Fruit fly (Drosophila melanogaster) whole organism, embryonic: Measurements from ENCODE around the gene Kua.

Experiments
- Atf-2 ChIP-seq: fragments of 200-800 bp; sonication (Bioruptor generic); optimal IDR thresholded peaks from 2 replicates; lab custom pipeline; 2016; ENCODE audit warnings: missing biosample characterization, missing genetic modification characterization
- B-H2 ChIP-seq: fragments of 200-800 bp; sonication (Bioruptor generic); optimal IDR thresholded peaks from 2 replicates; lab custom pipeline; 2018; ENCODE audit warnings: missing biosample characterization, mild to moderate bottlenecking, missing genetic modification characterization
- Bteb2 ChIP-seq: fragments of 200-800 bp; sonication (Bioruptor generic); optimal IDR thresholded peaks from 2 replicates; lab custom pipeline; 2016; ENCODE audit warnings: missing biosample characterization, missing genetic modification characterization
- C15 ChIP-seq: fragments of 200-800 bp; sonication (Bioruptor generic); IDR thresholded peaks from 3 replicates; pipeline ENCODE4 v1.3.6; 2022; ENCODE audit warnings: missing biosample characterization, missing genetic modification characterization
- CG10959 ChIP-seq: fragments of 200-800 bp; sonication (Bioruptor generic); IDR thresholded peaks from 2 replicates; pipeline ENCODE4 v1.3.6; 2022; ENCODE audit warnings: missing biosample characterization, missing genetic modification characterization
- CG12299 ChIP-seq: fragments of 200-800 bp; sonication (Bioruptor generic); optimal IDR thresholded peaks from 2 replicates; lab custom pipeline; 2018; ENCODE audit warnings: missing biosample characterization, mild to moderate bottlenecking, missing genetic modification characterization
- CG13296 ChIP-seq: fragments of 200-800 bp; sonication (Bioruptor generic); optimal IDR thresholded peaks from 3 replicates; lab custom pipeline; 2018; ENCODE audit warnings: missing biosample characterization, mild to moderate bottlenecking, missing genetic modification characterization
- CG17361 ChIP-seq: fragments of 200-800 bp; sonication (Bioruptor generic); IDR thresholded peaks from 3 replicates; pipeline ENCODE4 v1.3.6; 2022; ENCODE audit warnings: missing biosample characterization, missing genetic modification characterization
- CG17802 ChIP-seq: fragments of 200-800 bp; sonication (Bioruptor generic); optimal IDR thresholded peaks from 2 replicates; lab custom pipeline; 2018; ENCODE audit warnings: missing biosample characterization, mild to moderate bottlenecking, missing genetic modification characterization, moderate library complexity
- CG18011 ChIP-seq: fragments of 200-800 bp; sonication (Bioruptor generic); optimal IDR thresholded peaks from 2 replicates; lab custom pipeline; 2017; ENCODE audit warnings: missing biosample characterization, missing genetic modification characterization, mild to moderate bottlenecking, moderate library complexity, missing genotype
- CG18262 ChIP-seq: fragments of 200-800 bp; optimal IDR thresholded peaks from 3 replicates; lab custom pipeline; 2019; ENCODE audit warnings: missing biosample characterization, mild to moderate bottlenecking, missing genetic modification characterization, moderate library complexity
- CG30020 ChIP-seq: fragments of 200-800 bp; optimal IDR thresholded peaks from 2 replicates; lab custom pipeline; 2019; ENCODE audit warnings: missing biosample characterization, mild to moderate bottlenecking, missing genetic modification characterization, moderate library complexity
- CG33213 ChIP-seq: fragments of 200-800 bp; sonication (Bioruptor generic); optimal IDR thresholded peaks from 3 replicates; lab custom pipeline; 2016; ENCODE audit warnings: missing biosample characterization, missing genetic modification characterization
- CG4730 ChIP-seq: fragments of 200-800 bp; sonication (Bioruptor generic); IDR thresholded peaks from 2 replicates; pipeline ENCODE4 v1.3.6; 2022; ENCODE audit warnings: missing biosample characterization, missing genetic modification characterization
- CG6791 ChIP-seq: fragments of 200-800 bp; sonication (Bioruptor generic); IDR thresholded peaks from 3 replicates; pipeline ENCODE4 v1.3.6; 2022; ENCODE audit warnings: missing biosample characterization, missing genetic modification characterization; ENCODE audit not compliant: partially characterized antibody
- CG7745 ChIP-seq: fragments of 200-800 bp; sonication (Bioruptor generic); optimal IDR thresholded peaks from 2 replicates; lab custom pipeline; 2018; ENCODE audit warnings: missing biosample characterization, mild to moderate bottlenecking, missing genetic modification characterization, moderate library complexity
- CG8290 ChIP-seq, 3 experiments: fragments of 200-800 bp; sonication (Bioruptor generic); optimal IDR thresholded peaks; 2 replicates each; lab custom pipeline; 2016 to 2019; ENCODE audit warnings: missing biosample characterization in 3 of 3, missing genetic modification characterization in 3 of 3, mild to moderate bottlenecking in 2 of 3, moderate library complexity in 1 of 3
- Chrac-16 ChIP-seq: fragments of 200-800 bp; sonication (Bioruptor generic); optimal IDR thresholded peaks from 3 replicates; lab custom pipeline; 2016; ENCODE audit warnings: missing biosample characterization, missing genetic modification characterization
- D19A ChIP-seq: fragments of 200-800 bp; optimal IDR thresholded peaks from 3 replicates; lab custom pipeline; 2019; ENCODE audit warnings: missing biosample characterization, mild to moderate bottlenecking, missing genetic modification characterization, moderate library complexity
- Dad ChIP-seq: fragments of 200-800 bp; sonication (Bioruptor generic); optimal IDR thresholded peaks from 3 replicates; lab custom pipeline; 2016; ENCODE audit warnings: missing biosample characterization, missing genetic modification characterization
- Dref ChIP-seq: fragments of 200-800 bp; sonication (Bioruptor generic); IDR thresholded peaks from 2 replicates; pipeline ENCODE4 v1.3.6; 2022; ENCODE audit warnings: missing biosample characterization, missing genetic modification characterization
- Fer2 ChIP-seq: fragments of 200-800 bp; sonication (Bioruptor generic); optimal IDR thresholded peaks from 2 replicates; lab custom pipeline; 2018; ENCODE audit warnings: missing biosample characterization, mild to moderate bottlenecking, missing genetic modification characterization, moderate library complexity
- H15 ChIP-seq: fragments of 200-800 bp; sonication (Bioruptor generic); IDR thresholded peaks from 3 replicates; pipeline ENCODE4 v1.3.6; 2022; ENCODE audit warnings: missing biosample characterization, missing genetic modification characterization
- Hey ChIP-seq: fragments of 200-800 bp; sonication (Bioruptor generic); optimal IDR thresholded peaks from 3 replicates; lab custom pipeline; 2018; ENCODE audit warnings: missing biosample characterization, mild to moderate bottlenecking, missing genetic modification characterization
- Kr ChIP-seq: fragments of 200-800 bp; sonication (Bioruptor generic); optimal IDR thresholded peaks from 2 replicates; lab custom pipeline; 2017; ENCODE audit warnings: missing biosample characterization, mild to moderate bottlenecking, missing genetic modification characterization
- MTF-1 ChIP-seq: fragments of 200-800 bp; sonication (Bioruptor generic); optimal IDR thresholded peaks from 2 replicates; lab custom pipeline; 2018; ENCODE audit warnings: missing biosample characterization, mild to moderate bottlenecking, missing genetic modification characterization, borderline replicate concordance
- Nf-YA ChIP-seq: fragments of 200-800 bp; sonication (Bioruptor generic); IDR thresholded peaks from 2 replicates; pipeline ENCODE4 v1.3.6; 2022; ENCODE audit warnings: missing biosample characterization, missing genetic modification characterization
- Oaz ChIP-seq: fragments of 200-800 bp; sonication (Bioruptor generic); IDR thresholded peaks from 2 replicates; pipeline ENCODE4 v1.3.6; 2022; ENCODE audit warnings: missing biosample characterization, missing genetic modification characterization
- Optix ChIP-seq: fragments of 200-800 bp; sonication (Bioruptor generic); IDR thresholded peaks from 3 replicates; pipeline ENCODE4 v1.3.6; 2022; ENCODE audit warnings: missing biosample characterization, missing genetic modification characterization
- Pdp1 ChIP-seq, 2 experiments: fragments of 200-800 bp; sonication (Bioruptor generic); optimal IDR thresholded peaks; 3 replicates each; lab custom pipeline; 2016; ENCODE audit warnings: missing biosample characterization in 2 of 2, missing genetic modification characterization in 2 of 2, mild to moderate bottlenecking in 1 of 2, moderate library complexity in 1 of 2
- ab ChIP-seq: fragments of 200-800 bp; sonication (Bioruptor generic); optimal IDR thresholded peaks from 2 replicates; lab custom pipeline; 2016; ENCODE audit warnings: missing biosample characterization, missing genetic modification characterization
- br ChIP-seq: fragments of >200 bp; optimal IDR thresholded peaks from 2 replicates; lab custom pipeline; 2017
- btn ChIP-seq: fragments of 200-800 bp; sonication (Bioruptor generic); optimal IDR thresholded peaks from 2 replicates; lab custom pipeline; 2016; ENCODE audit warnings: missing biosample characterization, missing genetic modification characterization
- cato ChIP-seq: fragments of 200-800 bp; sonication (Bioruptor generic); optimal IDR thresholded peaks from 2 replicates; lab custom pipeline; 2016; ENCODE audit warnings: missing biosample characterization, missing genetic modification characterization, borderline replicate concordance
- cg ChIP-seq: fragments of 200-800 bp; sonication (Bioruptor generic); optimal IDR thresholded peaks from 3 replicates; lab custom pipeline; 2019; ENCODE audit warnings: missing biosample characterization, mild to moderate bottlenecking, missing genetic modification characterization, moderate library complexity
- ewg ChIP-seq: fragments of 200-800 bp; sonication (Bioruptor generic); optimal IDR thresholded peaks from 3 replicates; lab custom pipeline; 2017; ENCODE audit warnings: mild to moderate bottlenecking, missing biosample characterization, missing genetic modification reagents, missing genetic modification characterization
- exex ChIP-seq: fragments of 200-800 bp; sonication (Bioruptor generic); optimal IDR thresholded peaks from 4 replicates; lab custom pipeline; 2018; ENCODE audit warnings: missing biosample characterization, mild to moderate bottlenecking, missing genetic modification characterization, moderate library complexity
- gfzf ChIP-seq: fragments of 200-800 bp; sonication (Bioruptor generic); optimal IDR thresholded peaks from 2 replicates; lab custom pipeline; 2016; ENCODE audit warnings: missing biosample characterization, mild to moderate bottlenecking, missing genetic modification characterization, moderate library complexity
- grau ChIP-seq: fragments of 200-800 bp; optimal IDR thresholded peaks from 3 replicates; lab custom pipeline; 2019; ENCODE audit warnings: missing biosample characterization, mild to moderate bottlenecking, missing genetic modification characterization, moderate library complexity
- grn ChIP-seq: fragments of 200-800 bp; sonication (Bioruptor generic); optimal IDR thresholded peaks from 3 replicates; lab custom pipeline; 2017; ENCODE audit warnings: missing biosample characterization, missing genetic modification characterization
- hbn ChIP-seq: fragments of 200-800 bp; sonication (Bioruptor generic); IDR thresholded peaks from 2 replicates; pipeline ENCODE4 v1.3.6; 2022; ENCODE audit warnings: missing biosample characterization, missing genetic modification characterization; ENCODE audit not compliant: partially characterized antibody
- lab ChIP-seq: fragments of 200-800 bp; sonication (Bioruptor generic); optimal IDR thresholded peaks from 3 replicates; lab custom pipeline; 2017; ENCODE audit warnings: missing biosample characterization, missing genetic modification characterization, mild to moderate bottlenecking, moderate library complexity, missing genetic modification reagents
- lbe ChIP-seq: fragments of 200-800 bp; sonication (Bioruptor generic); optimal IDR thresholded peaks from 2 replicates; lab custom pipeline; 2016; ENCODE audit warnings: missing biosample characterization, mild to moderate bottlenecking, missing genetic modification characterization
- psq ChIP-seq: fragments of 200-800 bp; sonication (Bioruptor generic); optimal IDR thresholded peaks from 2 replicates; lab custom pipeline; 2017; ENCODE audit warnings: missing biosample characterization, missing genetic modification characterization
- ro ChIP-seq: fragments of 200-800 bp; sonication (Bioruptor generic); IDR thresholded peaks from 2 replicates; pipeline ENCODE4 v1.3.6; 2022; ENCODE audit warnings: missing biosample characterization, missing genetic modification characterization
- sima ChIP-seq: fragments of 200-800 bp; sonication (Bioruptor generic); optimal IDR thresholded peaks from 2 replicates; lab custom pipeline; 2016; ENCODE audit warnings: missing biosample characterization, missing genetic modification characterization
- slou ChIP-seq: fragments of 200-800 bp; sonication (Bioruptor generic); optimal IDR thresholded peaks from 3 replicates; lab custom pipeline; 2016; ENCODE audit warnings: missing biosample characterization, missing genetic modification characterization
- stwl ChIP-seq: fragments of 200-800 bp; sonication (Bioruptor generic); optimal IDR thresholded peaks from 3 replicates; lab custom pipeline; 2018; ENCODE audit warnings: missing biosample characterization, mild to moderate bottlenecking, missing genetic modification characterization, moderate library complexity
- sug ChIP-seq: fragments of 200-800 bp; optimal IDR thresholded peaks from 2 replicates; lab custom pipeline; 2019; ENCODE audit warnings: missing biosample characterization, mild to moderate bottlenecking, missing genetic modification characterization, moderate library complexity
- tup ChIP-seq: fragments of 200-800 bp; sonication (Bioruptor generic); optimal IDR thresholded peaks from 2 replicates; lab custom pipeline; 2016; ENCODE audit warnings: missing biosample characterization, mild to moderate bottlenecking, missing genetic modification characterization, moderate library complexity
- vvl ChIP-seq: fragments of 200-800 bp; sonication (Bioruptor generic); IDR thresholded peaks from 2 replicates; pipeline ENCODE4 v1.3.6; 2022; ENCODE audit warnings: missing biosample characterization, missing genetic modification characterization

Kua gene

DNA sequence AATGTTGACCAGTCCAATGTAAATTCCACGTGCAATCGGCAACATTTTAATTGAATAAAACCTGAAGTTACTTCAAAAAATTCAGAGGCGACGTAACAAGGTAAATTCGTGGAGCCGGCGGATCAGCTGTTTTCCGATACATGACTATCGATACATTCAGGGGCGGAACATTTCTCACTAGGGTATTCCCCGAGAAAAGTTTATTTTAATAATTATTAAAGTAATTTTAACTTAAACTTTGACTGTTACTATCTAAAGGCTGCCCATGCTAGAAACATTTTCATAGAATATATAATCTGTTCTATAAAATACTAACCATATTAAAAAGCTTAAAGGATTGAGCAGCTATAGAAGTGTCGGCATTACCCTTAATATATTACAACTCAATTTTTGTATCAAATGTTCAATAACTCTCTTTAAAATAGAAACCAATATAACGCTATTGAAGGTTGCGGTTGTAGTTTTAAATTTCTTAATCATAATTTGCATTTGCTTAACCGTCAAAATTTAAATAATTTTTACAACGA, at the start of gene Kua, which contains the start of gene mRpS18B (continued):
- TF ChIP-seq vvl (peak; percentile 65), CG33213 (GFP tag; lab: Kevin White, UChicago) (peak; percentile 13), Pdp1 (GFP tag; optimal IDR thresholded peaks at IDR 0.05; lab: Kevin White, UChicago) (peak; percentile 14 to 87), CG17802 (tag; lab: Kevin White, UChicago) (peak; percentile 9), CG18011 (no peak), Bteb2 (GFP tag; lab: Kevin White, UChicago) (no peak), CG10959 (GFP tag; lab: Robert Waterston, UW) (no peak), CG17361 (GFP tag; lab: Robert Waterston, UW) (peak; percentile 77), br (no peak), grau (tag; lab: Kevin White, UChicago) (peak; percentile 64), D19A (peak; percentile 33), slou (GFP tag; lab: Kevin White, UChicago) (no peak), Fer2 (tag; lab: Kevin White, UChicago) (peak; percentile 51), sima (GFP tag; lab: Kevin White, UChicago) (no peak), cato (GFP tag; lab: Kevin White, UChicago) (no peak), CG18262 (tag; lab: Kevin White, UChicago) (peak; percentile 60), C15 (no peak), Atf-2 (GFP tag; lab: Kevin White, UChicago) (no peak), CG13296 (GFP tag; lab: Kevin White, UChicago) (peak; percentile 54), Kr (GFP tag; lab: Kevin White, UChicago) (no peak), B-H2 (GFP tag; lab: Kevin White, UChicago) (peak; percentile 68), cg (no peak), Nf-YA (GFP tag; lab: Robert Waterston, UW) (no peak), hbn (GFP tag; lab: Robert Waterston, UW) (peak; percentile 50), CG30020 (tag; lab: Kevin White, UChicago) (peak; percentile 45), Hey (tag; lab: Kevin White, UChicago) (no peak), Oaz (GFP tag; lab: Robert Waterston, UW) (no peak), stwl (no peak), Dref (GFP tag; lab: Robert Waterston, UW) (peak; percentile 76), CG4730 (no peak), CG12299 (tag; lab: Kevin White, UChicago) (peak; percentile 50), ro (no peak), Dad (GFP tag; lab: Kevin White, UChicago) (no peak), psq (GFP tag; lab: Kevin White, UChicago) (no peak), ewg (GFP tag; lab: Kevin White, UChicago) (no peak), CG8290 (GFP tag; optimal IDR thresholded peaks at IDR 0.05; lab: Kevin White, UChicago) (no peak), CG8290 (tag; optimal IDR thresholded peaks at IDR 0.05; lab: Kevin White, UChicago) (peak; percentile 7 to 26), exex (tag; lab: Kevin White, UChicago) (no peak), btn (no peak), gfzf (GFP tag; lab: Kevin White, UChicago) (no peak), MTF-1 (GFP tag; lab: Kevin White, UChicago) (no peak), sug (tag; lab: Kevin White, UChicago) (peak; percentile 67), CG6791 (GFP tag; lab: Robert Waterston, UW) (no peak), ab (GFP tag; lab: Kevin White, UChicago) (no peak), grn (GFP tag; lab: Kevin White, UChicago) (no peak), tup (GFP tag; lab: Kevin White, UChicago) (no peak), Chrac-16 (GFP tag; lab: Kevin White, UChicago) (peak; percentile 40), H15 (GFP tag; lab: Robert Waterston, UW) (peak; percentile 52; the same call in 1 of the 3 replicates), lab (peak; percentile 57), lbe (GFP tag; lab: Kevin White, UChicago) (no peak), CG7745 (tag; lab: Kevin White, UChicago) (no peak), Optix (GFP tag; lab: Robert Waterston, UW) (no peak)
